Worm (Caenorhabditis elegans) whole organism, L2 larva: ENCODE data around the gene ncs-3.

ENCODE experiments used
- ZK546.5 ChIP-seq: sonication (generic microtip); optimal IDR thresholded peaks from 2 replicates; lab custom pipeline; 2017; ENCODE audit warnings: missing biosample characterization, missing genetic modification characterization
- aly-2 ChIP-seq: fragments of 150-350 bp; optimal IDR thresholded peaks from 2 replicates; lab custom pipeline; 2014; ENCODE audit warnings: missing biosample characterization, missing genetic modification characterization
- ama-1 ChIP-seq: fragments of 150-350 bp; optimal IDR thresholded peaks from 2 replicates; lab custom pipeline; 2018; ENCODE audit warnings: inconsistent platforms
- ceh-16 ChIP-seq: fragments of 150-350 bp; optimal IDR thresholded peaks from 2 replicates; lab custom pipeline; 2014; ENCODE audit warnings: missing biosample characterization, missing genetic modification characterization
- ceh-82 ChIP-seq: fragments of 150-350 bp; optimal IDR thresholded peaks from 2 replicates; lab custom pipeline; 2014; ENCODE audit warnings: missing biosample characterization, missing genetic modification characterization
- elt-1 ChIP-seq: fragments of 150-350 bp; optimal IDR thresholded peaks from 2 replicates; lab custom pipeline; 2014; ENCODE audit warnings: missing biosample characterization, missing genetic modification characterization
- fos-1 ChIP-seq: fragments of 150-350 bp; optimal IDR thresholded peaks from 2 replicates; lab custom pipeline; 2014; ENCODE audit warnings: missing biosample characterization, missing genetic modification characterization
- lin-39 ChIP-seq: fragments of 150-350 bp; optimal IDR thresholded peaks from 2 replicates; lab custom pipeline; 2014; ENCODE audit warnings: missing biosample characterization, missing genetic modification reagents, missing genetic modification characterization
- mbf-1 ChIP-seq: sonication (generic microtip); optimal IDR thresholded peaks from 2 replicates; lab custom pipeline; 2017; ENCODE audit warnings: missing biosample characterization, missing genetic modification characterization
- peb-1 ChIP-seq: fragments of 150-350 bp; optimal IDR thresholded peaks from 2 replicates; lab custom pipeline; 2014; ENCODE audit warnings: missing biosample characterization, missing genetic modification characterization
- snpc-4 ChIP-seq: fragments of 150-350 bp; optimal IDR thresholded peaks from 2 replicates; lab custom pipeline; 2014; ENCODE audit warnings: missing biosample characterization, missing genetic modification characterization
- unc-39 ChIP-seq: fragments of 150-350 bp; optimal IDR thresholded peaks from 2 replicates; lab custom pipeline; 2014; ENCODE audit warnings: missing biosample characterization, missing genetic modification characterization

DNA sequence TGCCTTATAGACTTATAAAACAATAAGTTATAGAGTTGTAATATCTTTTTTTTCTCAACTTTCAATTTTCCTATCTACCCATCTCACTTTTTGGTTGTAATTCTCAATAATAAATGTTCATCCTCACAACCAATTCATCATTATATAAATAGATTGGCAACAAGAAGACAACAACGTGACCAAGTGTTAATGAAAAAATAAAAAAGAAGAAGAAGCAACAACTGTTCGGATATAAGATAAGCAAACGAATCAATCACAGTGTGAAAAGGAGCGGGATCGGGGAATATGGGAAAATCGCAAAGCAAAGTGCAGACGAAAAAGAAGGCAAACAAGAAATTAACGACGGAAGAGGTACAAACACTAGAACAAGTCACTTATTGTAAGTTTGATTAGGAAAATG is at the start of gene ncs-3:
- TF ChIP-seq lin-39 (tag; lab: Kevin White, UChicago) (no peak), unc-39 (tag; lab: Kevin White, UChicago) (no peak), fos-1 (no peak), ceh-82 (tag; lab: Kevin White, UChicago) (no peak), snpc-4 (tag; lab: Kevin White, UChicago) (no peak), peb-1 (no peak), elt-1 (no peak), mbf-1 (tag; lab: Kevin White, UChicago) (no peak), ama-1 (no peak), ZK546.5 (tag; lab: Kevin White, UChicago) (no peak), aly-2 (tag; lab: Kevin White, UChicago) (no peak), ceh-16 (no peak)
